Fruit fly (Drosophila melanogaster) whole organism, embryonic: Measurements from ENCODE around the gene Taf6.

Experiments
- ATbp ChIP-seq: fragments of 200-800 bp; sonication (Bioruptor generic); optimal IDR thresholded peaks from 2 replicates; lab custom pipeline; 2017; ENCODE audit warnings: missing biosample characterization, mild to moderate bottlenecking, missing genetic modification characterization, missing genetic modification reagents
- Bgb ChIP-seq: fragments of 200-800 bp; sonication (Bioruptor generic); IDR thresholded peaks from 2 replicates; pipeline ENCODE4 v1.3.6; 2022; ENCODE audit warnings: missing biosample characterization, missing genetic modification characterization; ENCODE audit not compliant: partially characterized antibody
- CG10147 ChIP-seq: fragments of 200-800 bp; sonication (Bioruptor generic); optimal IDR thresholded peaks from 2 replicates; lab custom pipeline; 2019; ENCODE audit warnings: missing biosample characterization, mild to moderate bottlenecking, missing genetic modification characterization, moderate library complexity
- CG10959 ChIP-seq: fragments of 200-800 bp; sonication (Bioruptor generic); IDR thresholded peaks from 2 replicates; pipeline ENCODE4 v1.3.6; 2022; ENCODE audit warnings: missing biosample characterization, missing genetic modification characterization
- CG11695 ChIP-seq: fragments of 200-800 bp; sonication (Bioruptor generic); IDR thresholded peaks from 3 replicates; pipeline ENCODE4 v1.3.6; 2022; ENCODE audit warnings: missing biosample characterization, missing genetic modification characterization
- CG12219 ChIP-seq: fragments of 200-800 bp; sonication (Bioruptor generic); optimal IDR thresholded peaks from 3 replicates; lab custom pipeline; 2018; ENCODE audit warnings: missing biosample characterization, mild to moderate bottlenecking, missing genetic modification characterization
- CG15479 ChIP-seq: fragments of 200-800 bp; sonication (Bioruptor generic); optimal IDR thresholded peaks from 3 replicates; lab custom pipeline; 2019; ENCODE audit warnings: missing biosample characterization, mild to moderate bottlenecking, missing genetic modification characterization, moderate library complexity
- CG17568 ChIP-seq: fragments of 200-800 bp; sonication (Bioruptor generic); optimal IDR thresholded peaks from 2 replicates; lab custom pipeline; 2018; ENCODE audit warnings: missing biosample characterization, mild to moderate bottlenecking, missing genetic modification characterization, moderate library complexity
- CG17612 ChIP-seq: fragments of 200-800 bp; sonication (Bioruptor generic); IDR thresholded peaks from 2 replicates; pipeline ENCODE4 v1.3.6; 2022; ENCODE audit warnings: missing biosample characterization, missing genetic modification characterization
- CG18599 ChIP-seq: fragments of 200-800 bp; sonication (Bioruptor generic); optimal IDR thresholded peaks from 3 replicates; lab custom pipeline; 2017; ENCODE audit warnings: missing biosample characterization, missing genetic modification characterization, mild to moderate bottlenecking, moderate library complexity, missing genetic modification reagents
- CG2712 ChIP-seq: fragments of 200-800 bp; optimal IDR thresholded peaks from 3 replicates; lab custom pipeline; 2019; ENCODE audit warnings: missing biosample characterization, mild to moderate bottlenecking, missing genetic modification characterization, moderate library complexity
- CG2875 ChIP-seq: fragments of 200-800 bp; sonication (Bioruptor generic); optimal IDR thresholded peaks from 2 replicates; lab custom pipeline; 2017; ENCODE audit warnings: missing biosample characterization, mild to moderate bottlenecking, missing genetic modification characterization, missing genetic modification reagents
- CG31365 ChIP-seq: fragments of 200-800 bp; sonication (Bioruptor generic); optimal IDR thresholded peaks from 2 replicates; lab custom pipeline; 2018; ENCODE audit warnings: missing biosample characterization, mild to moderate bottlenecking, missing genetic modification characterization
- CG32767 ChIP-seq: fragments of 200-800 bp; sonication (Bioruptor generic); IDR thresholded peaks from 2 replicates; pipeline ENCODE4 v1.3.6; 2022; ENCODE audit warnings: missing biosample characterization, missing genetic modification characterization
- CG5953 ChIP-seq: fragments of 200-800 bp; sonication (Bioruptor generic); IDR thresholded peaks from 2 replicates; pipeline ENCODE4 v1.3.6; 2022; ENCODE audit warnings: missing biosample characterization, missing genetic modification characterization
- CG8281 ChIP-seq: fragments of 200-800 bp; sonication (Bioruptor generic); optimal IDR thresholded peaks from 2 replicates; lab custom pipeline; 2018; ENCODE audit warnings: missing biosample characterization, mild to moderate bottlenecking, missing genetic modification characterization, moderate library complexity
- CG8290 ChIP-seq, 3 experiments: fragments of 200-800 bp; sonication (Bioruptor generic); optimal IDR thresholded peaks; 2 replicates each; lab custom pipeline; 2016 to 2019; ENCODE audit warnings: missing biosample characterization in 3 of 3, missing genetic modification characterization in 3 of 3, mild to moderate bottlenecking in 2 of 3, moderate library complexity in 1 of 3
- CG8388 ChIP-seq: fragments of 200-800 bp; sonication (Bioruptor generic); optimal IDR thresholded peaks from 2 replicates; lab custom pipeline; 2019; ENCODE audit warnings: missing biosample characterization, mild to moderate bottlenecking, missing genetic modification characterization, moderate library complexity
- CG9817 ChIP-seq: fragments of 200-800 bp; sonication (Bioruptor generic); optimal IDR thresholded peaks from 2 replicates; lab custom pipeline; 2018; ENCODE audit warnings: missing biosample characterization, mild to moderate bottlenecking, missing genetic modification characterization, moderate library complexity
- D ChIP-seq, 2 experiments: fragments of 200-800 bp in 1 of 2; fragments of >200 bp in 1 of 2; sonication (Bioruptor generic) in 1 of 2; optimal IDR thresholded peaks; 2 replicates in 1 of 2; 3 replicates in 1 of 2; lab custom pipeline; 2017; ENCODE audit warnings: mild to moderate bottlenecking in 1 of 2, missing biosample characterization in 1 of 2, missing genetic modification characterization in 1 of 2, missing genetic modification reagents in 1 of 2
- GATAe ChIP-seq: fragments of 200-800 bp; sonication (Bioruptor generic); conservative IDR thresholded peaks from 2 replicates; pipeline ENCODE4 v1.3.6; 2022; ENCODE audit warnings: missing biosample characterization, missing genetic modification characterization
- HLH4C ChIP-seq: fragments of 200-800 bp; sonication (Bioruptor generic); IDR thresholded peaks from 3 replicates; pipeline ENCODE4 v1.3.6; 2022; ENCODE audit warnings: missing biosample characterization, missing genetic modification characterization; ENCODE audit not compliant: partially characterized antibody
- Hey ChIP-seq: fragments of 200-800 bp; sonication (Bioruptor generic); optimal IDR thresholded peaks from 3 replicates; lab custom pipeline; 2018; ENCODE audit warnings: missing biosample characterization, mild to moderate bottlenecking, missing genetic modification characterization
- Hr51 ChIP-seq, 2 experiments: fragments of 200-800 bp; sonication (Bioruptor generic); optimal IDR thresholded peaks; 2 replicates in 1 of 2; 3 replicates in 1 of 2; lab custom pipeline; 2016 to 2018; ENCODE audit warnings: missing biosample characterization in 2 of 2, missing genetic modification characterization in 2 of 2, mild to moderate bottlenecking in 1 of 2, moderate library complexity in 1 of 2
- Med ChIP-seq: fragments of 200-800 bp; sonication (Bioruptor generic); peaks from one replicate; lab custom pipeline; 2016; ENCODE audit warnings: missing biosample characterization, missing genetic modification characterization, mild to moderate bottlenecking, inconsistent platforms, moderate library complexity
- NK7.1 ChIP-seq: fragments of 200-800 bp; sonication (Bioruptor generic); optimal IDR thresholded peaks from 3 replicates; lab custom pipeline; 2016; ENCODE audit warnings: missing biosample characterization, missing genetic modification characterization
- Rfx ChIP-seq: fragments of 200-800 bp; sonication (Bioruptor generic); IDR thresholded peaks from 2 replicates; pipeline ENCODE4 v1.3.6; 2022; ENCODE audit warnings: missing biosample characterization, missing genetic modification characterization
- Stat92E ChIP-seq, 3 experiments: fragments of >200 bp in 2 of 3; fragments of 200-800 bp in 1 of 3; sonication (Bioruptor generic) in 1 of 3; optimal IDR thresholded peaks; 2 replicates each; lab custom pipeline; 2017 to 2019; ENCODE audit warnings: missing biosample characterization in 3 of 3, missing genetic modification characterization in 3 of 3, mild to moderate bottlenecking in 1 of 3, moderate library complexity in 1 of 3
- Xrp1 ChIP-seq: fragments of 200-800 bp; sonication (Bioruptor generic); IDR thresholded peaks from 2 replicates; pipeline ENCODE4 v1.3.6; 2022; ENCODE audit warnings: missing biosample characterization, missing genetic modification characterization
- btn ChIP-seq: fragments of 200-800 bp; sonication (Bioruptor generic); optimal IDR thresholded peaks from 2 replicates; lab custom pipeline; 2016; ENCODE audit warnings: missing biosample characterization, missing genetic modification characterization
- chm ChIP-seq: fragments of 200-800 bp; sonication (Bioruptor generic); IDR thresholded peaks from 2 replicates; pipeline ENCODE4 v1.3.6; 2022; ENCODE audit warnings: missing biosample characterization, missing genetic modification characterization
- da ChIP-seq: fragments of 200-800 bp; sonication (Bioruptor generic); optimal IDR thresholded peaks from 2 replicates; lab custom pipeline; 2016; ENCODE audit warnings: missing biosample characterization, missing genetic modification characterization
- dm ChIP-seq: fragments of 200-800 bp; sonication (Bioruptor generic); optimal IDR thresholded peaks from 3 replicates; lab custom pipeline; 2016; ENCODE audit warnings: missing biosample characterization, missing genetic modification characterization
- fd96Cb ChIP-seq: fragments of 200-800 bp; sonication (Bioruptor generic); optimal IDR thresholded peaks from 2 replicates; lab custom pipeline; 2018; ENCODE audit warnings: missing biosample characterization, mild to moderate bottlenecking, missing genetic modification characterization, moderate library complexity
- gt ChIP-seq: fragments of 200-800 bp; sonication (Bioruptor generic); IDR thresholded peaks from 2 replicates; pipeline ENCODE4 v1.3.6; 2022; ENCODE audit warnings: missing biosample characterization, missing genetic modification characterization
- inv ChIP-seq: fragments of 200-800 bp; sonication (Bioruptor generic); IDR thresholded peaks from 2 replicates; pipeline ENCODE4 v1.3.6; 2022; ENCODE audit warnings: missing biosample characterization, missing genetic modification characterization; ENCODE audit not compliant: partially characterized antibody
- lab ChIP-seq: fragments of 200-800 bp; sonication (Bioruptor generic); optimal IDR thresholded peaks from 3 replicates; lab custom pipeline; 2017; ENCODE audit warnings: missing biosample characterization, missing genetic modification characterization, mild to moderate bottlenecking, moderate library complexity, missing genetic modification reagents
- nom ChIP-seq: fragments of 200-800 bp; sonication (Bioruptor generic); optimal IDR thresholded peaks from 2 replicates; lab custom pipeline; 2017; ENCODE audit warnings: missing biosample characterization, missing genetic modification characterization, mild to moderate bottlenecking, moderate library complexity, missing genetic modification reagents
- pfk ChIP-seq: fragments of 200-800 bp; sonication (Bioruptor generic); optimal IDR thresholded peaks from 2 replicates; lab custom pipeline; 2018; ENCODE audit warnings: missing biosample characterization, mild to moderate bottlenecking, missing genetic modification characterization, moderate library complexity
- psq ChIP-seq: fragments of 200-800 bp; sonication (Bioruptor generic); optimal IDR thresholded peaks from 2 replicates; lab custom pipeline; 2017; ENCODE audit warnings: missing biosample characterization, missing genetic modification characterization
- sc ChIP-seq, 3 experiments: fragments of >200 bp in 2 of 3; fragments of 200-800 bp in 1 of 3; sonication (Bioruptor generic) in 1 of 3; optimal IDR thresholded peaks; 2 replicates in 2 of 3; 3 replicates in 1 of 3; lab custom pipeline; 2017; ENCODE audit warnings: mild to moderate bottlenecking in 1 of 3, missing biosample characterization in 1 of 3, missing genetic modification characterization in 1 of 3, missing genetic modification reagents in 1 of 3
- slou ChIP-seq: fragments of 200-800 bp; sonication (Bioruptor generic); optimal IDR thresholded peaks from 3 replicates; lab custom pipeline; 2016; ENCODE audit warnings: missing biosample characterization, missing genetic modification characterization
- slp2 ChIP-seq: fragments of 200-800 bp; sonication (Bioruptor generic); optimal IDR thresholded peaks from 2 replicates; lab custom pipeline; 2016; ENCODE audit warnings: missing biosample characterization, missing genetic modification characterization
- sob ChIP-seq: fragments of 200-800 bp; sonication (Bioruptor generic); IDR thresholded peaks from 2 replicates; pipeline ENCODE4 v1.3.6; 2022; ENCODE audit warnings: missing biosample characterization, missing genetic modification characterization
- stc ChIP-seq: fragments of 200-800 bp; sonication (Bioruptor generic); IDR thresholded peaks from 2 replicates; pipeline ENCODE4 v1.3.6; 2022; ENCODE audit warnings: missing biosample characterization, missing genetic modification characterization
- unpg ChIP-seq: fragments of 200-800 bp; sonication (Bioruptor generic); optimal IDR thresholded peaks from 3 replicates; lab custom pipeline; 2018; ENCODE audit warnings: missing biosample characterization, mild to moderate bottlenecking, missing genetic modification characterization, moderate library complexity
- wor ChIP-seq: fragments of 200-800 bp; sonication (Bioruptor generic); IDR thresholded peaks from 2 replicates; pipeline ENCODE4 v1.3.6; 2022; ENCODE audit warnings: missing biosample characterization, missing genetic modification characterization
- yki ChIP-seq: fragments of >200 bp; optimal IDR thresholded peaks from 3 replicates; lab custom pipeline; 2018

The Taf6 gene

dm6 chr3L:19575650-19576049 is 23.2 kb upstream of the Taf6 start (continued):
- TF ChIP-seq CG15479 (GFP tag; lab: Kevin White, UChicago) (no peak), nom (GFP tag; lab: Kevin White, UChicago) (no peak), gt (GFP tag; lab: Robert Waterston, UW) (no peak), yki (lab: Kevin White, UChicago) (no peak), CG2875 (GFP tag; lab: Kevin White, UChicago) (peak; percentile 79), CG10959 (GFP tag; lab: Robert Waterston, UW) (no peak), fd96Cb (tag; lab: Kevin White, UChicago) (peak; percentile 10), CG32767 (GFP tag; lab: Robert Waterston, UW) (peak; percentile 28; the same call in 1 of the 2 replicates), sob (0 out of 2 replicates have a peak, but pooled peaks have one; percentile 28), slp2 (GFP tag; lab: Kevin White, UChicago) (peak; percentile 1), CG5953 (GFP tag; lab: Robert Waterston, UW) (peak; percentile 33; the same call in 1 of the 2 replicates), Bgb (GFP tag; lab: Robert Waterston, UW) (no peak), btn (peak; percentile 16), CG31365 (tag; lab: Kevin White, UChicago) (no peak), D (optimal IDR thresholded peaks at IDR 0.05; lab: Kevin White, UChicago) (no peak), D (GFP tag; optimal IDR thresholded peaks at IDR 0.05; lab: Kevin White, UChicago) (peak; percentile 61), stc (GFP tag; lab: Robert Waterston, UW) (peak; percentile 32; the same call in 1 of the 2 replicates), dm (GFP tag; lab: Kevin White, UChicago) (no peak), wor (GFP tag; lab: Robert Waterston, UW) (no peak), da (peak; percentile 2), CG17612 (GFP tag; lab: Robert Waterston, UW) (0 out of 2 replicates have a peak, but pooled peaks have one; percentile 21), psq (GFP tag; lab: Kevin White, UChicago) (no peak), NK7.1 (GFP tag; lab: Kevin White, UChicago) (no peak), CG10147 (GFP tag; lab: Kevin White, UChicago) (no peak), CG17568 (peak; percentile 48), slou (no peak), lab (peak; percentile 57), chm (GFP tag; lab: Robert Waterston, UW) (peak; percentile 13; the same call in 1 of the 2 replicates), CG8281 (tag; lab: Kevin White, UChicago) (peak; percentile 42), Rfx (GFP tag; lab: Robert Waterston, UW) (peak; percentile 18; the same call in 1 of the 2 replicates), unpg (GFP tag; lab: Kevin White, UChicago) (peak; percentile 53), CG12219 (GFP tag; lab: Kevin White, UChicago) (peak; percentile 44), CG11695 (GFP tag; lab: Robert Waterston, UW) (0 out of 3 replicates have a peak, but pooled peaks have one; percentile 38), Hey (no peak), Hr51 (GFP tag; optimal IDR thresholded peaks at IDR 0.05; lab: Kevin White, UChicago) (no peak), HLH4C (GFP tag; lab: Robert Waterston, UW) (no peak), pfk (GFP tag; lab: Kevin White, UChicago) (no peak), ATbp (GFP tag; lab: Kevin White, UChicago) (peak; percentile 81), CG2712 (peak; percentile 38), Med (GFP tag; lab: Kevin White, UChicago) (peak; percentile 86), sc (optimal IDR thresholded peaks at IDR 0.05; lab: Kevin White, UChicago) (no peak), sc (GFP tag; optimal IDR thresholded peaks at IDR 0.05; lab: Kevin White, UChicago) (peak; percentile 12), CG8388 (GFP tag; lab: Kevin White, UChicago) (peak; percentile 12), Xrp1 (peak; percentile 47; the same call in 1 of the 2 replicates), Stat92E (GFP tag; optimal IDR thresholded peaks at IDR 0.05; lab: Kevin White, UChicago) (peak in 1 of 3 experiments; percentile 11), CG8290 (GFP tag; optimal IDR thresholded peaks at IDR 0.05; lab: Kevin White, UChicago) (peak; percentile 4), CG8290 (tag; optimal IDR thresholded peaks at IDR 0.05; lab: Kevin White, UChicago) (peak in 1 of 2 experiments; percentile 59), CG18599 (GFP tag; lab: Kevin White, UChicago) (peak; percentile 28), CG9817 (no peak), GATAe (GFP tag; lab: Robert Waterston, UW) (no peak), inv (GFP tag; lab: Robert Waterston, UW) (no peak)
